Fruit fly (Drosophila melanogaster) whole organism, pupa: Measurements from ENCODE around the gene Z600.
A peak's percentile ranks its signal among the peaks of the same experiment; 100 is the strongest.

Experiments used
- CG10348 ChIP-seq: fragments of 200-800 bp; sonication (Bioruptor generic); IDR thresholded peaks from 2 replicates; pipeline ENCODE4 v1.3.6; 2022; ENCODE audit warnings: missing biosample characterization, missing genetic modification characterization
- CG12605 ChIP-seq: fragments of 200-800 bp; sonication (Bioruptor generic); IDR thresholded peaks from 2 replicates; pipeline ENCODE4 v1.3.6; 2022; ENCODE audit warnings: missing biosample characterization, missing genetic modification characterization
- CG13204 ChIP-seq: fragments of 200-800 bp; sonication (Bioruptor generic); optimal IDR thresholded peaks from 2 replicates; lab custom pipeline; 2018; ENCODE audit warnings: missing biosample characterization, mild to moderate bottlenecking, missing genetic modification characterization, moderate library complexity
- CG14655 ChIP-seq: fragments of 200-800 bp; sonication (Bioruptor generic); optimal IDR thresholded peaks from 3 replicates; lab custom pipeline; 2017; ENCODE audit warnings: mild to moderate bottlenecking, missing biosample characterization, missing genetic modification reagents, missing genetic modification characterization
- CG15710 ChIP-seq: fragments of 200-800 bp; sonication (Bioruptor generic); optimal IDR thresholded peaks from 2 replicates; lab custom pipeline; 2018; ENCODE audit warnings: missing biosample characterization, mild to moderate bottlenecking, missing genetic modification characterization, moderate library complexity
- CG17806 ChIP-seq: fragments of 200-800 bp; sonication (Bioruptor generic); optimal IDR thresholded peaks from 2 replicates; lab custom pipeline; 2018; ENCODE audit warnings: missing biosample characterization, mild to moderate bottlenecking, missing genetic modification characterization, moderate library complexity
- CG32121 ChIP-seq: fragments of 200-800 bp; sonication (Bioruptor generic); IDR thresholded peaks from 2 replicates; pipeline ENCODE4 v1.3.6; 2022; ENCODE audit warnings: missing biosample characterization, missing genetic modification characterization
- CG34367 ChIP-seq: fragments of 200-800 bp; sonication (Bioruptor generic); optimal IDR thresholded peaks from 2 replicates; lab custom pipeline; 2018; ENCODE audit warnings: missing biosample characterization, mild to moderate bottlenecking, missing genetic modification characterization
- CG4496 ChIP-seq: fragments of 200-800 bp; sonication (Bioruptor generic); IDR thresholded peaks from 3 replicates; pipeline ENCODE4 v1.3.6; 2022; ENCODE audit warnings: missing biosample characterization, missing genetic modification characterization
- CG8159 ChIP-seq: fragments of 200-800 bp; sonication (Bioruptor generic); optimal IDR thresholded peaks from 3 replicates; lab custom pipeline; 2018; ENCODE audit warnings: missing biosample characterization, mild to moderate bottlenecking, missing genetic modification characterization, moderate library complexity
- CG8301 ChIP-seq: fragments of 200-800 bp; sonication (Bioruptor generic); optimal IDR thresholded peaks from 2 replicates; lab custom pipeline; 2018; ENCODE audit warnings: missing biosample characterization, mild to moderate bottlenecking, missing genetic modification characterization
- CG9948 ChIP-seq: fragments of 200-800 bp; sonication (Bioruptor generic); optimal IDR thresholded peaks from 2 replicates; lab custom pipeline; 2018; ENCODE audit warnings: missing biosample characterization, mild to moderate bottlenecking, missing genetic modification characterization, moderate library complexity
- D1 ChIP-seq: fragments of 200-800 bp; sonication (Bioruptor generic); optimal IDR thresholded peaks from 2 replicates; lab custom pipeline; 2018; ENCODE audit warnings: missing biosample characterization, mild to moderate bottlenecking, missing genetic modification characterization, moderate library complexity
- EcR ChIP-seq: fragments of 200-800 bp; sonication (Bioruptor generic); optimal IDR thresholded peaks from 3 replicates; lab custom pipeline; 2019; ENCODE audit warnings: missing biosample characterization, missing genetic modification characterization, mild to moderate bottlenecking, moderate library complexity, missing genetic modification reagents
- Ets98B ChIP-seq: fragments of 200-800 bp; sonication (Bioruptor generic); IDR thresholded peaks from 2 replicates; pipeline ENCODE4 v1.3.6; 2022; ENCODE audit warnings: missing biosample characterization, missing genetic modification characterization
- Pif1A ChIP-seq: fragments of 200-800 bp; sonication (Bioruptor generic); optimal IDR thresholded peaks from 3 replicates; lab custom pipeline; 2016; ENCODE audit warnings: missing biosample characterization, missing genetic modification characterization
- Pif1B ChIP-seq: fragments of 200-800 bp; sonication (Bioruptor generic); optimal IDR thresholded peaks from 3 replicates; lab custom pipeline; 2016; ENCODE audit warnings: missing biosample characterization, missing genetic modification characterization
- Snoo ChIP-seq: fragments of 200-800 bp; sonication (Bioruptor generic); optimal IDR thresholded peaks from 3 replicates; lab custom pipeline; 2017; ENCODE audit warnings: missing biosample characterization, mild to moderate bottlenecking, missing genetic modification characterization, inconsistent platforms
- fd96Ca ChIP-seq: fragments of 200-800 bp; sonication (Bioruptor generic); IDR thresholded peaks from 3 replicates; pipeline ENCODE4 v1.3.6; 2022; ENCODE audit warnings: missing biosample characterization, missing genetic modification characterization
- gl ChIP-seq: fragments of 200-800 bp; sonication (Bioruptor generic); optimal IDR thresholded peaks from 2 replicates; lab custom pipeline; 2018; ENCODE audit warnings: missing biosample characterization, mild to moderate bottlenecking, missing genetic modification characterization
- rn ChIP-seq: fragments of 200-800 bp; sonication (Bioruptor generic); IDR thresholded peaks from 2 replicates; pipeline ENCODE4 v1.3.6; 2022; ENCODE audit warnings: missing biosample characterization, missing genetic modification characterization

Gene Z600

DNA sequence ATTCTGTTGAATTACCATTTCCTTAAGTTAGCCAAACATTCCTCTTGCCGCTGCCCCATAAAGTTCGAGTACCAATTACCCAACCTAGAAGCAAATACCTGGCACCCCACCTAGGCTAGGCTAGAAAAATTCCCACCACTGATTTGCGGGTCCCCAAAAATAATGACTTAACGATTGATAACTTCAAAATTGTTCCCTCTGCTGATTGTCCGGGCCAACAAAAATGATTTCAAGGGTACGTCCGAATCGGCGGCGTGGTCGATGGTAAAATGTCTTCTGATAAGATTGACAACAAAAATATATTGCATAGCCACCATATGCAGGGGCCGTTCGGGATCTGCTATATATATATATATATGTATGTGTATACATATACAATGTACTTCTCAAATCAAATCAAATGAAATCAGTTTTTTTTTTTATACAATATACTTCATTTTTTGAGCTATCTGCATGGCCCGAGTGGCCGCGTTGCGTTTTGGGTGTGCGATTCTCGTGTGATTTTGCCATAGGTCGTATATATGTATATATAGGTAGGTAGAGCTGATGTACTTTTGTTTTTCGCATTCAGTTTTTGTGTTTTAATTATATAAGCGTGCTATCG is 38.4 kb downstream of the Z600 start:
- TF ChIP-seq Snoo (no peak), rn (GFP tag; lab: Robert Waterston, UW) (no peak), CG32121 (GFP tag; lab: Robert Waterston, UW) (no peak), CG10348 (GFP tag; lab: Robert Waterston, UW) (no peak), CG8159 (tag; lab: Kevin White, UChicago) (no peak), CG14655 (GFP tag; lab: Kevin White, UChicago) (no peak), CG4496 (GFP tag; lab: Robert Waterston, UW) (no peak), CG13204 (GFP tag; lab: Kevin White, UChicago) (no peak), CG15710 (tag; lab: Kevin White, UChicago) (no peak), CG34367 (tag; lab: Kevin White, UChicago) (no peak), gl (no peak), Pif1A (GFP tag; lab: Kevin White, UChicago) (no peak), CG8301 (no peak), Ets98B (GFP tag; lab: Robert Waterston, UW) (no peak), fd96Ca (GFP tag; lab: Robert Waterston, UW) (no peak), Pif1B (GFP tag; lab: Kevin White, UChicago) (no peak), EcR (GFP tag; lab: Kevin White, UChicago) (no peak), D1 (no peak)

DNA sequence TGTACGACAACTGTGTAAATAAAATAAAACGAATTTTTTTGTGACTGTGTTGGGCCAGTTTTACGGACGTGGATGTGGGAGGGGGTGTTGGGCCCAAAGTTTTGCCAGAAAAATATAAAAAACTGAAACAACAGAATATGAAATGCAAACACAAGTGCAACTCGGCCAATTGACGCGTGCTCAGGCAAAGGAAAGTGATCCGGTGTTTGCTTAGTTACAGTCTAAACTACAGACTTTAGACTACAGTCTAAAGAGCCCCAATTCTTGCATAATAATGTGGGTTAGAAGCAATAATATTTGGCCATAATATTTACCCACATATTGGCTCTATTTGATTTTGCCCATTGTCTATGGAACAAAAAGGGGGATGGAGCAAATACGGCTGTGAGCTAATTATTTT is 40.0 kb downstream of the Z600 start:
- TF ChIP-seq CG13204 (GFP tag; lab: Kevin White, UChicago) (no peak), D1 (no peak), Pif1A (GFP tag; lab: Kevin White, UChicago) (no peak), EcR (GFP tag; lab: Kevin White, UChicago) (no peak), CG17806 (tag; lab: Kevin White, UChicago) (no peak), CG14655 (GFP tag; lab: Kevin White, UChicago) (no peak), CG15710 (tag; lab: Kevin White, UChicago) (no peak), rn (GFP tag; lab: Robert Waterston, UW) (no peak), CG9948 (tag; lab: Kevin White, UChicago) (no peak), CG8159 (tag; lab: Kevin White, UChicago) (no peak), Ets98B (GFP tag; lab: Robert Waterston, UW) (no peak), CG32121 (GFP tag; lab: Robert Waterston, UW) (no peak), fd96Ca (GFP tag; lab: Robert Waterston, UW) (no peak), CG12605 (GFP tag; lab: Robert Waterston, UW) (no peak), CG4496 (GFP tag; lab: Robert Waterston, UW) (no peak), CG10348 (GFP tag; lab: Robert Waterston, UW) (no peak), Snoo (no peak), CG8301 (no peak), CG34367 (tag; lab: Kevin White, UChicago) (no peak)

DNA sequence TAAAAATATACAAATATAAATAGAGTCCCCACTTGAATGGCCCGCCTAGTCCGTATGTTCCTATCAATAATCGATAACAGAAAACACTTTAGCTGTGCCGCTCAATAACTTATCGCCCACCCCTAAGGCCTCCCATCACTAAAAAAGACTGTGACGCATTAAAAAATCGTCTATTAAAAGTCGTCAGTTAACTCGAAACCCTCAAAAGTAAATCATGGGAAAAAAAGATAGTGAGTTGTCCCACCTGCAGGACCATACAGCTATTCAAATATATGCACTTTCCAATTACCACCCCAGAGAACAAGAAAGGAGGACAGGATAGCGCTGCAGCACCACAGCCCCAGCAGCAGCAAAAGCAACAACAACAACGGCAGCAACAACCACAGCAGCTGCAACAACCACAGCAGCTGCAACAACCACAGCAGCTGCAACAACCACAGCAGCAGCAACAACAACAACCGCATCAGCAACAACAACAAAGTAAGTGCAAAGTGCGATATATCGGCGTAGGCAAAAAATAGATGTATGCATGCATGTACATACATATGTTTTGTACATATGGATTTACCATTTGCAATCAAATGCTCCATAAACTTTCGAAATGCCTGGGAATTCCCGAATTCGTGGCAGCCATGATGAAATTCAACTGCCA is 45.3 kb downstream of the Z600 start, which contains the start of gene AGO2:
Gene AGO2 (plus strand): TSS at position 121 of the 652 bp plus-strand sequence.
- TF ChIP-seq CG15710 (tag; lab: Kevin White, UChicago) (peak; percentile 25), fd96Ca (GFP tag; lab: Robert Waterston, UW) (no peak), CG32121 (GFP tag; lab: Robert Waterston, UW) (peak; percentile 93), D1 (peak; percentile 64), CG8301 (peak; percentile 90), Pif1B (GFP tag; lab: Kevin White, UChicago) (no peak), gl (peak; percentile 99), EcR (GFP tag; lab: Kevin White, UChicago) (peak; percentile 44), CG12605 (GFP tag; lab: Robert Waterston, UW) (peak; percentile 92), CG13204 (GFP tag; lab: Kevin White, UChicago) (no peak), rn (GFP tag; lab: Robert Waterston, UW) (peak; percentile 82), CG10348 (GFP tag; lab: Robert Waterston, UW) (no peak), CG4496 (GFP tag; lab: Robert Waterston, UW) (peak; percentile 96), CG8159 (tag; lab: Kevin White, UChicago) (peak; percentile 75), CG14655 (GFP tag; lab: Kevin White, UChicago) (peak; percentile 94), CG34367 (tag; lab: Kevin White, UChicago) (no peak), Ets98B (GFP tag; lab: Robert Waterston, UW) (peak; percentile 94), CG9948 (tag; lab: Kevin White, UChicago) (peak; percentile 51), Snoo (no peak), CG17806 (tag; lab: Kevin White, UChicago) (no peak), Pif1A (GFP tag; lab: Kevin White, UChicago) (peak; percentile 89)
